1 fruit fly cellular context compared by ENCODE assay signal in genomic region chr2L:8478911-8479706, dm6.
TF ChIP-seq lines count a peak whose summit lies in the region.

No protein-coding gene starts in this region.

TF ChIP-seq in whole organism, embryonic, 481 proteins besides CTCF, POLR2A, EP300 and RAD21 (continued from another document):
- TF ChIP-seq lbe (GFP tag; optimal IDR thresholded peaks at IDR 0.05; lab: Kevin White, UChicago) (peak; percentile 36), CG1233 (GFP tag; optimal IDR thresholded peaks at IDR 0.05; lab: Kevin White, UChicago) (no peak), mld (GFP tag; IDR thresholded peaks at IDR 0.05; lab: Robert Waterston, UW; ENCODE audit: partially characterized antibody) (no peak), Fer1 (GFP tag; optimal IDR thresholded peaks at IDR 0.05; lab: Kevin White, UChicago) (no peak), salm (tag; optimal IDR thresholded peaks at IDR 0.05; lab: Kevin White, UChicago) (no peak), sima (GFP tag; optimal IDR thresholded peaks at IDR 0.05; lab: Kevin White, UChicago) (no peak), Nf-YA (GFP tag; IDR thresholded peaks at IDR 0.05; lab: Robert Waterston, UW) (no peak), kay (GFP tag; optimal IDR thresholded peaks at IDR 0.05; lab: Kevin White, UChicago) (no peak), CG1647 (GFP tag; optimal IDR thresholded peaks at IDR 0.05; lab: Kevin White, UChicago) (no peak), mirr (GFP tag; optimal IDR thresholded peaks at IDR 0.05; lab: Kevin White, UChicago) (no peak), NK7.1 (GFP tag; optimal IDR thresholded peaks at IDR 0.05; lab: Kevin White, UChicago) (no peak), ewg (GFP tag; optimal IDR thresholded peaks at IDR 0.05; lab: Kevin White, UChicago) (no peak), CG15479 (GFP tag; optimal IDR thresholded peaks at IDR 0.05; lab: Kevin White, UChicago) (peak; percentile 18), Jarid2 (GFP tag; optimal IDR thresholded peaks at IDR 0.05; lab: Kevin White, UChicago) (no peak), CG14014 (GFP tag; IDR thresholded peaks at IDR 0.05; lab: Robert Waterston, UW) (no peak), jing (GFP tag; optimal IDR thresholded peaks at IDR 0.05; lab: Kevin White, UChicago) (no peak), kni (GFP tag; optimal IDR thresholded peaks at IDR 0.05; lab: Kevin White, UChicago) (no peak), YL-1 (GFP tag; optimal IDR thresholded peaks at IDR 0.05; lab: Kevin White, UChicago) (no peak), trem (tag; optimal IDR thresholded peaks at IDR 0.05; lab: Kevin White, UChicago) (no peak), sqz (GFP tag; optimal IDR thresholded peaks at IDR 0.05; lab: Kevin White, UChicago) (peak; percentile 23), Deaf1 (tag; optimal IDR thresholded peaks at IDR 0.05; lab: Kevin White, UChicago) (peak; percentile 60), GATAe (GFP tag; conservative IDR thresholded peaks at IDR 0.05; lab: Robert Waterston, UW) (no peak), gce (GFP tag; IDR thresholded peaks at IDR 0.05; lab: Robert Waterston, UW) (no peak), CG33213 (GFP tag; optimal IDR thresholded peaks at IDR 0.05; lab: Kevin White, UChicago) (no peak), CG12104 (GFP tag; optimal IDR thresholded peaks at IDR 0.05; lab: Kevin White, UChicago) (no peak), ftz-f1 (GFP tag; optimal IDR thresholded peaks at IDR 0.05; lab: Kevin White, UChicago) (no peak), CG11723 (GFP tag; optimal IDR thresholded peaks at IDR 0.05; lab: Kevin White, UChicago) (no peak), CkIIα-i1 (GFP tag; IDR thresholded peaks at IDR 0.05; lab: Robert Waterston, UW) (no peak), MTF-1 (GFP tag; optimal IDR thresholded peaks at IDR 0.05; lab: Kevin White, UChicago; ENCODE audit: borderline replicate concordance) (no peak), Abd-B (GFP tag; optimal IDR thresholded peaks at IDR 0.05; lab: Kevin White, UChicago) (no peak), nom (GFP tag; optimal IDR thresholded peaks at IDR 0.05; lab: Kevin White, UChicago) (peak; percentile 99), pum (GFP tag; optimal IDR thresholded peaks at IDR 0.05; lab: Kevin White, UChicago) (no peak), CG30403 (GFP tag; optimal IDR thresholded peaks at IDR 0.05; lab: Kevin White, UChicago) (no peak), Optix (GFP tag; IDR thresholded peaks at IDR 0.05; lab: Robert Waterston, UW) (no peak), Oaz (GFP tag; IDR thresholded peaks at IDR 0.05; lab: Robert Waterston, UW) (no peak), CG14441 (GFP tag; IDR thresholded peaks at IDR 0.05; lab: Robert Waterston, UW) (no peak), CG9437 (GFP tag; optimal IDR thresholded peaks at IDR 0.05; lab: Kevin White, UChicago) (no peak)
